Worm (Caenorhabditis elegans): Measurements from ENCODE around the gene Y1A5A.1.

Y1A5A.1 gene

DNA sequence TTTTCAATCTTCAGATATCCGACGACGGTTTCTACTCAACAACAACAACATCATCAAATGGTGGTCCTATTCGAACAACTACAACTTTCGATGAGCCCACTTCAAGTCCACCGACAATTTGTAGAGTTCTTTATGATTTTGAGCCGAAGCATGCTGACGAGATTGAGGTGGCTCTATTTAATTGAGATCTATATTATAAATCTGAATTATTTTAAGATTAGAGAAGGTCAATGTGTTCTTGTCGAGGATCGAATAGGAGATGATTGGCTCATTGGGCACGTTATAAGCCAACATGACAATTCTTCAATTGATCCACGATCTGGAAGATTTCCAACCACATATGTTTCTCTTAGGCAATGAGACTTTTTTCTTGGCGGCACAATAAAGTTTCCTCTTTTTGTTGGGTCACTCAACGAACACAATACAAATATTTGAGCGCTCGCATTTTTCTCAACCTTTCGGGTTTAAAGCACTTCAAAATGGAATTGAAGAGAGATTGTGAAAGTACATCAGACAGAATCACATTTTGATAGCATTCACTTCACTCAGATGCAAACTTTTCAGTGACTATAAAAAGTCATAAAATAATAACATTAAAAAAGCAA, 29.0 kb upstream of the Y1A5A.1 start (continued):
- TF ChIP-seq R02D3.7 (tag; optimal IDR thresholded peaks at IDR 0.05): peak; percentile 12
- no peak for TF ChIP-seq egl-43 (GFP tag; IDR thresholded peaks at IDR 0.05)
- no peak for TF ChIP-seq fkh-10 (GFP tag; optimal IDR thresholded peaks at IDR 0.05)
- TF ChIP-seq lin-13 (GFP tag; optimal IDR thresholded peaks at IDR 0.05): no peak
- TF ChIP-seq Y48G9A.11 (GFP tag; IDR thresholded peaks at IDR 0.05): peak; percentile 48; the same call in 1 of the 2 replicates
- TF ChIP-seq F49E8.2 (tag; optimal IDR thresholded peaks at IDR 0.05; ENCODE audit: borderline replicate concordance): peak; percentile 85
- TF ChIP-seq ceh-62 (tag; optimal IDR thresholded peaks at IDR 0.05): no peak
- TF ChIP-seq ZK337.2 (GFP tag; IDR thresholded peaks at IDR 0.05): no peak
- TF ChIP-seq nhr-77 (tag; optimal IDR thresholded peaks at IDR 0.05): no peak
- peak; percentile 74 for TF ChIP-seq mep-1 (tag; optimal IDR thresholded peaks at IDR 0.05)
- no peak for TF ChIP-seq ceh-44 (GFP tag; IDR thresholded peaks at IDR 0.05)

- TF ChIP-seq Y48G9A.11 (GFP tag; IDR thresholded peaks at IDR 0.05) (no peak), ztf-11 (tag; optimal IDR thresholded peaks at IDR 0.05) (no peak), spr-3 (GFP tag; optimal IDR thresholded peaks at IDR 0.05) (no peak), arid-1 (GFP tag; conservative IDR thresholded peaks at IDR 0.05) (no peak), unc-62 (GFP tag; optimal IDR thresholded peaks at IDR 0.05 in 1 of 2) (peak in 1 of 2 experiments; percentile 95), unc-62 (tag; optimal IDR thresholded peaks at IDR 0.05) (no peak)
Observed at ce11 chrIII:4013061-4013460, 26.6 kb upstream of the Y1A5A.1 start.

- TF ChIP-seq madf-9 (GFP tag; conservative IDR thresholded peaks at IDR 0.05) (no peak), ZK546.5 (tag; optimal IDR thresholded peaks at IDR 0.05) (no peak), hlh-30 (tag; optimal IDR thresholded peaks at IDR 0.05; ENCODE audit: insufficient read depth) (no peak), F10B5.3 (tag; optimal IDR thresholded peaks at IDR 0.05) (no peak)
Observed at ce11 chrIII:4012036-4012435, 25.6 kb upstream of the Y1A5A.1 start, which contains the start of gene C36E8.4. TSS of gene C36E8.4 (plus strand) at chrIII:4012336.

DNA sequence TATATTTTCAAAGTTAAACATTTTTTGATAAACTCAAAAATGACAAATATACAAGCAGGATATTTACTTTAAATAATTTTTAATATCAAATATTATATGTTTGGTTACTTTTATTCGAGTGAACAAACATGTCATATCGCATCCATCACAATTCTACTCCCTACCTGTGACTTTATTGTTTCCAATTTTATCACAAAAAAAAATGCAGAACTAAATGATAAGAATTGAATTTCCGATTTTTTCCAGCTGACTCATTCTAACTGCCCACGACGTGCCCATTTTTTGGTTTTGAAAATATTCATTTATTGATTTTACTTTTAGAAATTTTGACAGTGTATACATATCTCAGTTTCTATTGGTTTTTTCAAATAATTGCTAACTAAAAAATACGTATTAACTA, 24.5 kb upstream of the Y1A5A.1 start:
- TF ChIP-seq nhr-102 (tag; optimal IDR thresholded peaks at IDR 0.05): no peak
- peak; percentile 23 for TF ChIP-seq hlh-11 (tag; optimal IDR thresholded peaks at IDR 0.05)
- no peak for TF ChIP-seq ctbp-1 (GFP tag; IDR thresholded peaks at IDR 0.05)
- TF ChIP-seq dve-1 (tag; optimal IDR thresholded peaks at IDR 0.05; ENCODE audit: insufficient read depth): peak; percentile 23
- no peak for TF ChIP-seq ceh-28 (tag; optimal IDR thresholded peaks at IDR 0.05)
- TF ChIP-seq mdl-1 (tag; optimal IDR thresholded peaks at IDR 0.05): no peak
- peak; percentile 68 for TF ChIP-seq pqm-1 (tag; optimal IDR thresholded peaks at IDR 0.05)
- no peak for TF ChIP-seq madf-9 (GFP tag; conservative IDR thresholded peaks at IDR 0.05)
- peak; percentile 54 for TF ChIP-seq nhr-28 (tag; optimal IDR thresholded peaks at IDR 0.05)

DNA sequence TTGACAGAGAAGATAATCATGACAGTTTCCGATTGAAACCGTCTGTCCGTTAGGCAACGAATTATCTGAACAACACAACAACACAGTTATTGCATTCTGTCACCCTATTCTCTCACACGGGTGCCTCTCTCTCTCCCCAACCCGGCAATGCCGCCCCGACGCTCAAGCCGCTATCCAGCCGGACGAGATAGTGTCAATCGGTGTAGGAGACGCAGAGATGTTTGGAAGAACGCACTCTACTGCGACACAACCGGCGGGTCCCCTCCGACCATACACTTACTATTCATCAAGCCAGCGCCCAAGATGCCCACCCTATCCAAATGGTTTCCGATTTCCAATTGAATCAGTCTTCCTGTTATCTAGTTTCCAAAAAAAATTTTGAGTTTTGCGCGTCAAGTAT, 23.7 kb upstream of the Y1A5A.1 start:
- no peak for TF ChIP-seq lim-7 (GFP tag; IDR thresholded peaks at IDR 0.05)
- TF ChIP-seq mes-2 (tag; optimal IDR thresholded peaks at IDR 0.05; ENCODE audit: poor library complexity, severe bottlenecking): peak; percentile 40
- TF ChIP-seq set-16 (GFP tag; IDR thresholded peaks at IDR 0.05): peak; percentile 40
- no peak for TF ChIP-seq daf-16 (GFP tag; optimal IDR thresholded peaks at IDR 0.05)
- no peak for TF ChIP-seq daf-16 (tag; optimal IDR thresholded peaks at IDR 0.05)
- TF ChIP-seq egl-43 (GFP tag; IDR thresholded peaks at IDR 0.05): peak; percentile 33; the same call in 1 of the 2 replicates
- no peak for TF ChIP-seq D1046.2 (GFP tag; IDR thresholded peaks at IDR 0.05)
- peak; percentile 1 for TF ChIP-seq nhr-28 (tag; optimal IDR thresholded peaks at IDR 0.05)
- TF ChIP-seq nhr-111 (GFP tag; optimal IDR thresholded peaks at IDR 0.05): no peak
- no peak for TF ChIP-seq ama-1 (optimal IDR thresholded peaks at IDR 0.05)
- no peak for TF ChIP-seq rbr-2 (tag; optimal IDR thresholded peaks at IDR 0.05)
- peak in 1 of 2 experiments; percentile 98 for TF ChIP-seq unc-62 (GFP tag; optimal IDR thresholded peaks at IDR 0.05 in 1 of 2)
- no peak for TF ChIP-seq unc-62 (tag; optimal IDR thresholded peaks at IDR 0.05)
- peak; percentile 46 for TF ChIP-seq hlh-11 (tag; optimal IDR thresholded peaks at IDR 0.05)
- no peak for TF ChIP-seq tag-97 (GFP tag; IDR thresholded peaks at IDR 0.05)
- 0 out of 2 replicates have a peak, but pooled peaks have one; percentile 17 for TF ChIP-seq vab-7 (GFP tag; IDR thresholded peaks at IDR 0.05)
- 0 out of 2 replicates have a peak, but pooled peaks have one; percentile 8 for TF ChIP-seq hmg-1.1 (GFP tag; IDR thresholded peaks at IDR 0.05)
